Worm (Caenorhabditis elegans) whole organism, midembryonic: ENCODE measurements around the gene F18E3.11.

Source experiments
- T22C8.4 ChIP-seq: fragments of 200-800 bp; sonication (Bioruptor generic); IDR thresholded peaks from 2 replicates; pipeline ENCODE4 v1.3.6; 2022; ENCODE audit warnings: missing genetic modification characterization, missing compliant biosample characterization
- cog-1 ChIP-seq: sonication (generic microtip); optimal IDR thresholded peaks from 2 replicates; lab custom pipeline; 2016; ENCODE audit warnings: missing genetic modification characterization, missing compliant biosample characterization
- flt-1 ChIP-seq: fragments of 200-800 bp; sonication (Bioruptor generic); IDR thresholded peaks from 2 replicates; pipeline ENCODE4 v1.3.6; 2022; ENCODE audit warnings: missing genetic modification characterization, missing compliant biosample characterization
- klf-2 ChIP-seq: fragments of 200-800 bp; sonication (Bioruptor generic); conservative IDR thresholded peaks from 2 replicates; pipeline ENCODE4 v1.3.6; 2022; ENCODE audit warnings: missing genetic modification reagents, missing genetic modification characterization, missing compliant biosample characterization
- med-1 ChIP-seq: sonication (generic microtip); optimal IDR thresholded peaks from 2 replicates; lab custom pipeline; 2017; ENCODE audit warnings: missing genetic modification characterization, mild to moderate bottlenecking, missing compliant biosample characterization, antibody characterized with exemption, missing genetic modification reagents; ENCODE audit not compliant: insufficient read depth
- ref-1 ChIP-seq: fragments of 200-800 bp; sonication (Bioruptor generic); conservative IDR thresholded peaks from 2 replicates; pipeline ENCODE4 v1.3.6; 2022; ENCODE audit warnings: missing genetic modification reagents, missing genetic modification characterization, missing compliant biosample characterization
- tab-1 ChIP-seq: fragments of 200-800 bp; sonication (Bioruptor generic); IDR thresholded peaks from 2 replicates; pipeline ENCODE4 v1.3.6; 2022; ENCODE audit warnings: missing genetic modification characterization, missing compliant biosample characterization
- ztf-23 ChIP-seq: fragments of 200-800 bp; sonication (Bioruptor generic); IDR thresholded peaks from 2 replicates; pipeline ENCODE4 v1.3.6; 2022; ENCODE audit warnings: missing genetic modification reagents, missing genetic modification characterization, missing compliant biosample characterization
- ztf-29 ChIP-seq: fragments of 200-800 bp; sonication (Bioruptor generic); IDR thresholded peaks from 2 replicates; pipeline ENCODE4 v1.3.6; 2022; ENCODE audit warnings: missing genetic modification reagents, missing genetic modification characterization, missing compliant biosample characterization

Gene F18E3.11

ce11 chrV:7431016-7431415 lies 17.7 kb downstream of the F18E3.11 start, which contains the start of gene srw-71:
Gene srw-71, minus strand, starts transcription at chrV:7431116.
- TF ChIP-seq cog-1 (tag; lab: Kevin White, UChicago) (no peak), T22C8.4 (GFP tag; lab: Robert Waterston, UW) (no peak), ztf-23 (GFP tag; lab: Robert Waterston, UW) (no peak), flt-1 (GFP tag; lab: Robert Waterston, UW) (no peak), ztf-29 (GFP tag; lab: Robert Waterston, UW) (no peak), klf-2 (GFP tag; lab: Robert Waterston, UW) (no peak), med-1 (GFP tag; lab: Kevin White, UChicago) (no peak), ref-1 (GFP tag; lab: Robert Waterston, UW) (no peak), tab-1 (no peak)

ce11 chrV:7432441-7433146 lies 19.3 kb downstream of the F18E3.11 start:
- TF ChIP-seq ztf-29 (GFP tag; lab: Robert Waterston, UW) (no peak), ztf-23 (GFP tag; lab: Robert Waterston, UW) (no peak), ref-1 (GFP tag; lab: Robert Waterston, UW) (no peak), klf-2 (GFP tag; lab: Robert Waterston, UW) (no peak), tab-1 (no peak), flt-1 (GFP tag; lab: Robert Waterston, UW) (no peak), T22C8.4 (GFP tag; lab: Robert Waterston, UW) (no peak), med-1 (GFP tag; lab: Kevin White, UChicago) (no peak), cog-1 (tag; lab: Kevin White, UChicago) (no peak)

- TF ChIP-seq klf-2 (GFP tag; lab: Robert Waterston, UW), result no peak
- TF ChIP-seq T22C8.4 (GFP tag; lab: Robert Waterston, UW), result no peak
- TF ChIP-seq ref-1 (GFP tag; lab: Robert Waterston, UW), result no peak
Measured at ce11 chrV:7434805-7435363, 21.6 kb downstream of the F18E3.11 start.

ce11 chrV:7435376-7436204 lies 22.3 kb downstream of the F18E3.11 start, which contains the start of the genes ddo-2 and F25E5.8:
Gene ddo-2, minus strand, starts transcription at chrV:7435705.
Gene F25E5.8, plus strand, starts transcription at chrV:7435930.
- TF ChIP-seq cog-1 (tag; lab: Kevin White, UChicago), result no peak
- no peak for TF ChIP-seq ref-1 (GFP tag; lab: Robert Waterston, UW)
- no peak for TF ChIP-seq klf-2 (GFP tag; lab: Robert Waterston, UW)
- no peak for TF ChIP-seq flt-1 (GFP tag; lab: Robert Waterston, UW)
- TF ChIP-seq ztf-23 (GFP tag; lab: Robert Waterston, UW), result no peak
- TF ChIP-seq med-1 (GFP tag; lab: Kevin White, UChicago), result no peak
- no peak for TF ChIP-seq tab-1
- TF ChIP-seq T22C8.4 (GFP tag; lab: Robert Waterston, UW), result no peak
- no peak for TF ChIP-seq ztf-29 (GFP tag; lab: Robert Waterston, UW)

- no peak for TF ChIP-seq klf-2 (GFP tag; lab: Robert Waterston, UW)
- TF ChIP-seq ztf-29 (GFP tag; lab: Robert Waterston, UW), result no peak
- TF ChIP-seq tab-1, result no peak
- no peak for TF ChIP-seq ref-1 (GFP tag; lab: Robert Waterston, UW)
- no peak for TF ChIP-seq T22C8.4 (GFP tag; lab: Robert Waterston, UW)
- no peak for TF ChIP-seq cog-1 (tag; lab: Kevin White, UChicago)
- TF ChIP-seq med-1 (GFP tag; lab: Kevin White, UChicago), result no peak
- no peak for TF ChIP-seq ztf-23 (GFP tag; lab: Robert Waterston, UW)
- TF ChIP-seq flt-1 (GFP tag; lab: Robert Waterston, UW), result no peak
Measured at ce11 chrV:7436509-7436908, 23.2 kb downstream of the F18E3.11 start.

ce11 chrV:7436911-7437310 lies 23.6 kb downstream of the F18E3.11 start:
- no peak for TF ChIP-seq flt-1 (GFP tag; lab: Robert Waterston, UW)
- no peak for TF ChIP-seq klf-2 (GFP tag; lab: Robert Waterston, UW)
- no peak for TF ChIP-seq ref-1 (GFP tag; lab: Robert Waterston, UW)
- TF ChIP-seq ztf-23 (GFP tag; lab: Robert Waterston, UW), result no peak
- TF ChIP-seq tab-1, result no peak
- no peak for TF ChIP-seq ztf-29 (GFP tag; lab: Robert Waterston, UW)

ce11 chrV:7437538-7437937 lies 24.3 kb downstream of the F18E3.11 start, which contains the start of gene F25E5.9:
Gene F25E5.9, minus strand, starts transcription at chrV:7437919.
- TF ChIP-seq T22C8.4 (GFP tag; lab: Robert Waterston, UW) (no peak), ztf-29 (GFP tag; lab: Robert Waterston, UW) (no peak), klf-2 (GFP tag; lab: Robert Waterston, UW) (no peak), ztf-23 (GFP tag; lab: Robert Waterston, UW) (no peak), cog-1 (tag; lab: Kevin White, UChicago) (no peak), flt-1 (GFP tag; lab: Robert Waterston, UW) (no peak), med-1 (GFP tag; lab: Kevin White, UChicago) (no peak), ref-1 (GFP tag; lab: Robert Waterston, UW) (no peak), tab-1 (no peak)

ce11 chrV:7437985-7438384 lies 24.7 kb downstream of the F18E3.11 start, which contains the start of gene F25E5.16:
Gene F25E5.16, plus strand, starts transcription at chrV:7438285.
- TF ChIP-seq ztf-29 (GFP tag; lab: Robert Waterston, UW), result no peak
